Fruit fly (Drosophila melanogaster): ENCODE data around the gene Alp1.

Gene Alp1

dm6 chr3L:21433098-21433497 is 11.5 kb downstream of the Alp1 start, which contains the start of the genes barc and Aef1 (continued):
- TF ChIP-seq CG5245 (GFP tag; optimal IDR thresholded peaks at IDR 0.05), result peak; percentile 66
- TF ChIP-seq CG4730 (GFP tag; IDR thresholded peaks at IDR 0.05), result peak; percentile 76
- no peak for TF ChIP-seq scrt (GFP tag; optimal IDR thresholded peaks at IDR 0.05)
- TF ChIP-seq Ptx1 (GFP tag; IDR thresholded peaks at IDR 0.05), result peak; percentile 93
- peak; percentile 76 for TF ChIP-seq CG17385 (GFP tag; optimal IDR thresholded peaks at IDR 0.05)
- peak; percentile 72 for TF ChIP-seq Hmx (GFP tag; optimal IDR thresholded peaks at IDR 0.05)
- peak; percentile 82 for TF ChIP-seq CG18476 (GFP tag; optimal IDR thresholded peaks at IDR 0.05)
- TF ChIP-seq CG32532 (GFP tag; IDR thresholded peaks at IDR 0.05), result peak; percentile 90
- TF ChIP-seq CG8089 (GFP tag; optimal IDR thresholded peaks at IDR 0.05), result peak; percentile 83
- TF ChIP-seq lola (GFP tag; optimal IDR thresholded peaks at IDR 0.05), result peak in 1 of 3 experiments; percentile 89
- TF ChIP-seq Dip3 (GFP tag; optimal IDR thresholded peaks at IDR 0.05), result peak; percentile 88
- TF ChIP-seq Fer1 (GFP tag; optimal IDR thresholded peaks at IDR 0.05), result peak; percentile 72
- no peak for TF ChIP-seq CG12071 (GFP tag; optimal IDR thresholded peaks at IDR 0.05)
- no peak for TF ChIP-seq bigmax (GFP tag; optimal IDR thresholded peaks at IDR 0.05)
- TF ChIP-seq dm (GFP tag; optimal IDR thresholded peaks at IDR 0.05), result peak; percentile 44
- peak; percentile 77 for TF ChIP-seq CG18764 (GFP tag; optimal IDR thresholded peaks at IDR 0.05)
- no peak for TF ChIP-seq CG7745 (tag; optimal IDR thresholded peaks at IDR 0.05)
- peak; percentile 92 for TF ChIP-seq CG7372 (GFP tag; IDR thresholded peaks at IDR 0.05)
- peak; percentile 79 for TF ChIP-seq CG12104 (GFP tag; optimal IDR thresholded peaks at IDR 0.05)
- TF ChIP-seq bab2 (GFP tag; optimal IDR thresholded peaks at IDR 0.05), result peak; percentile 87
- no peak for TF ChIP-seq usp (GFP tag; optimal IDR thresholded peaks at IDR 0.05)
- peak; percentile 49 for TF ChIP-seq CG11696 (GFP tag; IDR thresholded peaks at IDR 0.05)
- peak; percentile 54 for TF ChIP-seq eyg (GFP tag; optimal IDR thresholded peaks at IDR 0.05)
- TF ChIP-seq dati (GFP tag; IDR thresholded peaks at IDR 0.05), result no peak
- TF ChIP-seq gsb-n (tag; optimal IDR thresholded peaks at IDR 0.05), result peak; percentile 64
- peak; percentile 25; the same call in 1 of the 3 replicates for TF ChIP-seq CG2199 (GFP tag; IDR thresholded peaks at IDR 0.05)
- TF ChIP-seq klu (GFP tag; IDR thresholded peaks at IDR 0.05), result peak; percentile 87
- peak; percentile 80 for TF ChIP-seq CG31224 (GFP tag; IDR thresholded peaks at IDR 0.05)
- TF ChIP-seq CG2116 (GFP tag; optimal IDR thresholded peaks at IDR 0.05), result peak; percentile 63
- peak; percentile 84 for TF ChIP-seq CG10147 (GFP tag; optimal IDR thresholded peaks at IDR 0.05)
- peak; percentile 57 for TF ChIP-seq CG11398 (GFP tag; optimal IDR thresholded peaks at IDR 0.05)
- TF ChIP-seq Dek (tag; optimal IDR thresholded peaks at IDR 0.05), result peak; percentile 81
- TF ChIP-seq sna (GFP tag; IDR thresholded peaks at IDR 0.05; ENCODE audit: partially characterized antibody), result peak; percentile 86
- peak; percentile 90 for TF ChIP-seq az2 (GFP tag; optimal IDR thresholded peaks at IDR 0.05)
- TF ChIP-seq Deaf1 (tag; optimal IDR thresholded peaks at IDR 0.05), result no peak
- TF ChIP-seq her (GFP tag; optimal IDR thresholded peaks at IDR 0.05), result peak; percentile 40
- peak; percentile 90 for TF ChIP-seq CG1602 (GFP tag; optimal IDR thresholded peaks at IDR 0.05)
- TF ChIP-seq CG9727 (GFP tag; optimal IDR thresholded peaks at IDR 0.05), result peak; percentile 83
- TF ChIP-seq CG31441 (GFP tag; IDR thresholded peaks at IDR 0.05), result peak; percentile 93
- peak; percentile 77 for TF ChIP-seq B-H2 (GFP tag; optimal IDR thresholded peaks at IDR 0.05)
- no peak for TF ChIP-seq pros (GFP tag; optimal IDR thresholded peaks at IDR 0.05)
- peak; percentile 74 for TF ChIP-seq caup (GFP tag; optimal IDR thresholded peaks at IDR 0.05; ENCODE audit: severe bottlenecking)
- no peak for TF ChIP-seq CG15269 (tag; optimal IDR thresholded peaks at IDR 0.05)
- TF ChIP-seq CG7786 (GFP tag; optimal IDR thresholded peaks at IDR 0.05), result peak; percentile 85
- peak; percentile 74 for TF ChIP-seq ewg (GFP tag; optimal IDR thresholded peaks at IDR 0.05)
- no peak; the same call in 2 of the 3 replicates for TF ChIP-seq zen2 (GFP tag; IDR thresholded peaks at IDR 0.05; ENCODE audit: partially characterized antibody)
- no peak for TF ChIP-seq Hr39 (optimal IDR thresholded peaks at IDR 0.05)
- TF ChIP-seq Spps (tag; optimal IDR thresholded peaks at IDR 0.05), result peak; percentile 61
- no peak for TF ChIP-seq mirr (GFP tag; optimal IDR thresholded peaks at IDR 0.05)
- TF ChIP-seq vnd (GFP tag; IDR thresholded peaks at IDR 0.05; ENCODE audit: partially characterized antibody), result peak; percentile 93
- peak; percentile 78 for TF ChIP-seq MBD-R2 (GFP tag; IDR thresholded peaks at IDR 0.05)

Measured in whole organism, embryonic.